Worm (Caenorhabditis elegans) whole organism, L1 larva: Measurements from ENCODE around the gene mps-2.

Experiments
- lin-15B ChIP-seq: fragments of 150-350 bp; sonication (generic microtip); optimal IDR thresholded peaks from 3 replicates; lab custom pipeline; 2014; ENCODE audit warnings: missing biosample characterization, missing genetic modification characterization
- skn-1 ChIP-seq: fragments of 150-350 bp; optimal IDR thresholded peaks from 2 replicates; lab custom pipeline; 2014; ENCODE audit warnings: missing biosample characterization, missing genetic modification characterization

DNA sequence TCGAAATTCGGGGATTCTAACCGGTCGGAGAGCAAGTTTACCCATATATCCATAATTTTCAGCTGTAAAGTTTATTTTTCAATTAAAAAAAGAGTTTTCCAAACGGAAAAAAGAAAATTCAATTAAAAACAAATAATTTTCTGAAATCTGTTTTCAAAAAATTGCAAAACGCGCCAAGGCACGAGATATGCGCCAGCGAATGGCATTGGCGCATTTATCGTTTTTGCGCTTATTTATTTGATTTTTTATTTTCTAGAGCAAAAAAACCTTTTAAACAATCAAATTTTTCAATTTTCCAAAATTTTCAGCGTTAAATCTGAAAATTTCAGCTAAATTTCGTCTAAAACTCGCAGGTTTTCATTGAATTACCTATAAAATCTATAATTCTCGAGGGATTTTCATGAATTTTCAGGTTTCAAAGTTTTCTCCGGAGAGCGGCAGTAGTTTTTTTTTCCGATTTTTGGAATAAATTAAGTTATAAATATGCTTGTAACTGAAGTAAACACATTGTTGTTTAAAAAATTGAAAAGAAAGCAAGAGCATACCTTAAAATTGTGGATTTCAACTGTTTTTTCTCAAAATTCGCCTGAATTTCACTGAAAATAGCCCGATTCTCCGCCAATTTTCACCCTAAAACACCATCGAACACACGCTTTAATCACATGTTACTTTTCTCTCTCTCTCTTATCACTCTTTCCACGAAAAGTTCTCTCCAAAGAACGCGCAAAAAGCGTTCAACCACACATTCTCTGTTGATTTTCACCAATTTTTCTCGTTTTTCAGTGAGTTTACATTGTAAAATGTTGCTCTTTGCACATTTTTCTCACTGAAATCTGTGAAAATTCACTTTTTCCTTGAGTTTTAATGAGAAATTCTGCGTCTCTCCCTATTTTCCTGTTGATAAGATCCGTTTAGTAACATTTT is 26.1 kb downstream of the mps-2 start, which contains the start of gene B0432.10:
- TF ChIP-seq lin-15B (tag; lab: Kevin White, UChicago) (peak; percentile 82), skn-1 (tag; lab: Kevin White, UChicago) (peak; percentile 95)
